Worm (Caenorhabditis elegans): Measurements from ENCODE around the gene srx-80.

The srx-80 gene

ce11 chrV:11593888-11594287 is 361 bp downstream of the srx-80 start:
- TF ChIP-seq mef-2 (tag; optimal IDR thresholded peaks at IDR 0.05) (no peak), sup-37 (GFP tag; optimal IDR thresholded peaks at IDR 0.05) (no peak), nhr-20 (tag; optimal IDR thresholded peaks at IDR 0.05) (no peak), skn-1 (tag; optimal IDR thresholded peaks at IDR 0.05) (no peak), hlh-17 (GFP tag; optimal IDR thresholded peaks at IDR 0.05; ENCODE audit: borderline replicate concordance) (no peak), mdl-1 (tag; optimal IDR thresholded peaks at IDR 0.05) (no peak), tlp-1 (tag; optimal IDR thresholded peaks at IDR 0.05) (no peak), blmp-1 (tag; optimal IDR thresholded peaks at IDR 0.05) (no peak), ceh-88 (GFP tag; IDR thresholded peaks at IDR 0.05) (no peak), unc-30 (tag; optimal IDR thresholded peaks at IDR 0.05) (no peak), alr-1 (tag; optimal IDR thresholded peaks at IDR 0.05; ENCODE audit: borderline replicate concordance) (no peak), grh-1 (GFP tag; IDR thresholded peaks at IDR 0.05) (no peak), ceh-90 (tag; optimal IDR thresholded peaks at IDR 0.05) (no peak)

DNA sequence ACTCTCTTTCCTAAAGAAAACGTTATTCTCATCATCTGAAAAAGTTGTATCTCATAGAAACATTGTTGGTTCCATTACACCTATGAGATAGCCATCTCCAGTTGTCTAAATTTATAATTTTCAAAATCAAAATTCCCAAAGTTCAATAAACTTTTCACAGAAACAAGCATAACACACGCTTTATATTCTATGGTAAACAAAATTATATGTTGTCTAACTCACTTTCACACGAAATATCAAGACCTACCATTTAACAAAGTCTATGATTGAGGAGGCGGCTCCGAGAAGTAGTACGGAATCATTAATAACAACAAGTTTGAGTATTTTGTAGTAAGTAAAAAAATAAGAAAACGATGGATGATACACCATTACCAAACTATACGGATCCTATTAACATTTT is 5.3 kb downstream of the srx-80 start, which contains the start of gene srx-84:
TSS of gene srx-84 (plus strand) at position 301 of the 400 bp plus-strand sequence.
- no peak for TF ChIP-seq snpc-4 (tag; optimal IDR thresholded peaks at IDR 0.05)
- no peak for TF ChIP-seq nhr-20 (tag; optimal IDR thresholded peaks at IDR 0.05)
- no peak for TF ChIP-seq unc-130 (tag; optimal IDR thresholded peaks at IDR 0.05)
- no peak for TF ChIP-seq blmp-1 (tag; optimal IDR thresholded peaks at IDR 0.05)
- TF ChIP-seq hpl-2 (GFP tag; optimal IDR thresholded peaks at IDR 0.05), result no peak
- TF ChIP-seq snu-23 (GFP tag; optimal IDR thresholded peaks at IDR 0.05), result no peak
- TF ChIP-seq fkh-8 (tag; optimal IDR thresholded peaks at IDR 0.05), result no peak
- no peak for TF ChIP-seq lin-13 (GFP tag; optimal IDR thresholded peaks at IDR 0.05)
- no peak for TF ChIP-seq isw-1 (GFP tag; IDR thresholded peaks at IDR 0.05)
- TF ChIP-seq F16B12.6 (tag; optimal IDR thresholded peaks at IDR 0.05), result no peak
- no peak for TF ChIP-seq nhr-71 (tag; optimal IDR thresholded peaks at IDR 0.05)
- TF ChIP-seq unc-62 (GFP tag; optimal IDR thresholded peaks at IDR 0.05), result no peak
- TF ChIP-seq ztf-11 (tag; optimal IDR thresholded peaks at IDR 0.05), result no peak
- no peak for TF ChIP-seq skn-1 (tag; optimal IDR thresholded peaks at IDR 0.05)
- no peak for TF ChIP-seq nhr-85 (tag)
- TF ChIP-seq ceh-90 (tag; optimal IDR thresholded peaks at IDR 0.05), result no peak
- TF ChIP-seq sup-37 (GFP tag; optimal IDR thresholded peaks at IDR 0.05), result no peak
- TF ChIP-seq irx-1 (tag; optimal IDR thresholded peaks at IDR 0.05), result no peak
- no peak for TF ChIP-seq pqm-1 (tag; optimal IDR thresholded peaks at IDR 0.05)

DNA sequence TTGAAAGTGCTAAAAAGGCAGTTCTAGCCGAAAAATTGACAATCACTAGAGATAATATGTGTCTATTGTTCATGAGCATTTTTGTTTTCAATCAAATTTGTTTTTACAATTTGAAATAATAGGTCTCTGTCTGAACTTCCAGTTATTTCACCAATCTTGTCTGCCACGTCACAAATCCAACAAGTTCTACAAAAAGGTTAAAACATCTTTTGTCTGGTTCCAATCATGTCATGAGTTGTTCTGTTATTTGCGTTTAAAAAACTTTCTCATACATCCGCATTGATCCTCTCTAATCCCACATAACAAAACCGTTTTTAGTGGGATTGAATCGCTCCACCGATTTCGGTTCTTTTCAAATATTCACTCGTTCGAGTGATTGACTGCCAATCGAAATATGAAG is 7.3 kb downstream of the srx-80 start, which contains the start of gene F35B12.9:
TSS of gene F35B12.9 (plus strand) at position 372 of the 400 bp plus-strand sequence.
- no peak for TF ChIP-seq ceh-8 (GFP tag; optimal IDR thresholded peaks at IDR 0.05)
- TF ChIP-seq efl-1 (optimal IDR thresholded peaks at IDR 0.05), result no peak
- peak in 1 of 2 experiments; percentile 60 for TF ChIP-seq efl-1 (GFP tag; optimal IDR thresholded peaks at IDR 0.05 in 1 of 2)

- no peak for TF ChIP-seq efl-1 (optimal IDR thresholded peaks at IDR 0.05)
- no peak for TF ChIP-seq efl-1 (GFP tag; optimal IDR thresholded peaks at IDR 0.05 in 1 of 2)
- no peak for TF ChIP-seq ceh-82 (tag; optimal IDR thresholded peaks at IDR 0.05)
- no peak for TF ChIP-seq ces-1 (GFP tag; optimal IDR thresholded peaks at IDR 0.05)
- TF ChIP-seq ama-1 (optimal IDR thresholded peaks at IDR 0.05), result no peak
- no peak for TF ChIP-seq nhr-20 (tag; optimal IDR thresholded peaks at IDR 0.05)
- TF ChIP-seq sox-4 (tag; optimal IDR thresholded peaks at IDR 0.05), result no peak
- peak; percentile 68 for TF ChIP-seq elt-2 (tag; optimal IDR thresholded peaks at IDR 0.05)
- TF ChIP-seq snu-23 (GFP tag; optimal IDR thresholded peaks at IDR 0.05), result no peak
Observed at ce11 chrV:11604484-11604883, 11.0 kb downstream of the srx-80 start, which contains the start of gene dhs-20. Gene dhs-20 (minus strand): TSS chrV:11604563.

DNA sequence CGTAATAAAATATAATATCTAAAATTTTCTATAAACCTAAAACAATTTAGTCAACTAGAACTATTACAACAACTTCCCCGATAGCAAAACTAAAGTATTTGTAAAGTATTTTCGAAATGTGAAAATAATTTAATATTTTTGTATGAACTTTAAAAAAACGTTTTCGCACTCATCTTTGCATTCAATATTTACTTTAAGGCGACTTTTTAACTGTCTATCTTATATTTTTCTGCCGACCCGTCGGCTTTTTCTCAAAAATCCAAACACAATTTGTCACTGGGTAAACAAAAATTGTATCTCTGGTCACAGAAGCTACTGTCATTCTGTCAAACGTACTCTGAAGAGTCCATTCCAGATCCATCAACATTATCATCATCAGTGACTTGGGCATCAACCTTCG is 11.7 kb downstream of the srx-80 start:
- TF ChIP-seq ztf-11 (tag; optimal IDR thresholded peaks at IDR 0.05) (no peak), nhr-77 (tag; optimal IDR thresholded peaks at IDR 0.05) (peak; percentile 32), ceh-82 (tag; optimal IDR thresholded peaks at IDR 0.05) (peak in 1 of 3 experiments; percentile 10)
